Fruit fly (Drosophila melanogaster): Measurements from ENCODE around the gene CG6999.
A peak's percentile ranks its signal among the peaks of the same experiment; 100 is the strongest.

The CG6999 gene

DNA sequence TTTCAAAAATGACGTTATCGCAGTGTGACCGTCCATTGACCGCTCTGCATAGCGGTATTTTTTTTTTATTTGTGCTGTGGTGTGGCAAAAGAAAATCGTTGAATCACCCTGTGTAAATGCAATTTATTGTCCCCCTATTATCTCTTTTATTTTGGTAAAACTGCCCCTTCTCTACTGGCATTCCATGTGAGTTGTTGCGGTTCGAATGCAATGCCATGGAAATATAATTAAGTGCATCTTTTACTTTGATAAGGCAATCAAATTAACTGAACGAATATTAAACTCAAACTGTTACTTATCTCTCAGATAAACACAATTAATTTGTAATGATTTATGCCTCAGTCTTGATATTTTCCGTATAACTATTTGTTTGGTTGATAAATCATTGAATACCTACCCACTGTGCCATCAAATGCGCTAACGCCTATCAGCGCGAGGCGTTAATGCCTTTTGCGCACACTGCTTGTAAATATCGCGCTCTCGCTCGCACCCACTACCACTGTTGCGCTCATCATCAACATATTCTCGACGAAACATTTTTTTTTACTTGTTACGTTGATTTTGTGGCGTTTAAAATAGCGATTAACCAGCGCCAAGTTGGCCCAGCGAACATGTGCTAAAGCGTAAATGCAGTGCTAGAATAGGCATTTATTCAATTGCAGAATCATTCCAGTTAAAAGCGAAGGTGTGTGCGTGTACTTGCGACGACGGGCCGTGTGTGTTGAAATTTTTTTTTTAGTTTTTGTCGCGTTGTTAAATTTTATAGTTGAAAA is 21.1 kb downstream of the CG6999 start (continued):
- TF ChIP-seq CG4404 (GFP tag; IDR thresholded peaks at IDR 0.05) (peak; percentile 45), Sry-δ (GFP tag; optimal IDR thresholded peaks at IDR 0.05) (peak; percentile 38), CG10209 (GFP tag; optimal IDR thresholded peaks at IDR 0.05) (peak; percentile 58), CG31388 (GFP tag; optimal IDR thresholded peaks at IDR 0.05) (no peak), CG11504 (tag; optimal IDR thresholded peaks at IDR 0.05) (no peak), CG15479 (GFP tag; optimal IDR thresholded peaks at IDR 0.05) (peak; percentile 75), dan (GFP tag; IDR thresholded peaks at IDR 0.05) (no peak), ken (GFP tag; IDR thresholded peaks at IDR 0.05) (no peak), CG11093 (GFP tag; IDR thresholded peaks at IDR 0.05) (0 out of 3 replicates have a peak, but pooled peaks have one; percentile 28), z (GFP tag; IDR thresholded peaks at IDR 0.05) (no peak), CG34422 (GFP tag; IDR thresholded peaks at IDR 0.05) (0 out of 3 replicates have a peak, but pooled peaks have one; percentile 41), nom (GFP tag; optimal IDR thresholded peaks at IDR 0.05) (no peak), CG15514 (GFP tag; optimal IDR thresholded peaks at IDR 0.05) (no peak), btn (GFP tag; optimal IDR thresholded peaks at IDR 0.05) (no peak), CG18476 (GFP tag; optimal IDR thresholded peaks at IDR 0.05) (peak; percentile 55), gt (GFP tag; IDR thresholded peaks at IDR 0.05) (no peak), CG12942 (GFP tag; optimal IDR thresholded peaks at IDR 0.05) (peak; percentile 21), sim (GFP tag; IDR thresholded peaks at IDR 0.05) (no peak), tap (tag; optimal IDR thresholded peaks at IDR 0.05) (no peak), CG17802 (tag; optimal IDR thresholded peaks at IDR 0.05) (peak; percentile 30), chm (GFP tag; IDR thresholded peaks at IDR 0.05) (0 out of 2 replicates have a peak, but pooled peaks have one; percentile 14), stwl (tag; optimal IDR thresholded peaks at IDR 0.05) (peak; percentile 18), sc (optimal IDR thresholded peaks at IDR 0.05) (no peak), sc (GFP tag; optimal IDR thresholded peaks at IDR 0.05) (peak; percentile 10), org-1 (GFP tag; optimal IDR thresholded peaks at IDR 0.05) (peak; percentile 17), Spps (tag; optimal IDR thresholded peaks at IDR 0.05) (peak; percentile 12), CG12744 (GFP tag; optimal IDR thresholded peaks at IDR 0.05) (peak; percentile 22), nerfin-1 (tag; optimal IDR thresholded peaks at IDR 0.05) (peak; percentile 30), CG1233 (GFP tag; optimal IDR thresholded peaks at IDR 0.05) (peak; percentile 31), sens (GFP tag) (peak; percentile 84), CrebB (tag; optimal IDR thresholded peaks at IDR 0.05) (no peak), crc (GFP tag; optimal IDR thresholded peaks at IDR 0.05) (no peak), Camta (GFP tag; optimal IDR thresholded peaks at IDR 0.05) (peak; percentile 53), CG18599 (GFP tag; optimal IDR thresholded peaks at IDR 0.05) (peak; percentile 38), repo (GFP tag; optimal IDR thresholded peaks at IDR 0.05) (no peak), CG3838 (GFP tag; optimal IDR thresholded peaks at IDR 0.05) (no peak), CG10543 (GFP tag; optimal IDR thresholded peaks at IDR 0.05) (no peak), CG6765 (GFP tag; optimal IDR thresholded peaks at IDR 0.05) (no peak), Dbx (GFP tag; IDR thresholded peaks at IDR 0.05) (no peak), ab (GFP tag; optimal IDR thresholded peaks at IDR 0.05) (no peak), BtbVII (GFP tag; optimal IDR thresholded peaks at IDR 0.05) (peak; percentile 13), Bgb (GFP tag; IDR thresholded peaks at IDR 0.05; ENCODE audit: partially characterized antibody) (no peak), gsb (GFP tag; IDR thresholded peaks at IDR 0.05) (no peak), Stat92E (GFP tag; optimal IDR thresholded peaks at IDR 0.05) (no peak), Dp (GFP tag; optimal IDR thresholded peaks at IDR 0.05) (peak; percentile 53), CG8478 (optimal IDR thresholded peaks at IDR 0.05) (peak; percentile 16), abd-A (tag; optimal IDR thresholded peaks at IDR 0.05) (no peak), Scr (GFP tag; IDR thresholded peaks at IDR 0.05; ENCODE audit: partially characterized antibody) (no peak), CG6254 (GFP tag; optimal IDR thresholded peaks at IDR 0.05) (peak; percentile 98), NC2β (GFP tag; optimal IDR thresholded peaks at IDR 0.05) (peak; percentile 59)

Measured in whole organism, embryonic.